Fruit fly (Drosophila melanogaster) whole organism, larva: Measurements from ENCODE around the gene Sodh1.

ENCODE experiments used
- noc ChIP-seq: fragments of 200-800 bp; sonication (Bioruptor generic); optimal IDR thresholded peaks from 3 replicates; lab custom pipeline; 2019; ENCODE audit warnings: missing biosample characterization, mild to moderate bottlenecking, missing genetic modification characterization, moderate library complexity

Gene Sodh1

dm6 chr3R:7086377-7087200 lies 34.5 kb downstream of the Sodh1 start, which contains the start of gene alphaTub84B:
Gene alphaTub84B (plus strand): TSS chr3R:7086599.
- TF ChIP-seq noc (tag; lab: Kevin White, UChicago) = peak; percentile 66

- no peak for TF ChIP-seq noc (tag; lab: Kevin White, UChicago)
Observed at dm6 chr3R:7087201-7087505, 35.0 kb downstream of the Sodh1 start.

- TF ChIP-seq noc (tag; lab: Kevin White, UChicago) = no peak
Observed at dm6 chr3R:7087904-7088303, 35.8 kb downstream of the Sodh1 start.

- no peak for TF ChIP-seq noc (tag; lab: Kevin White, UChicago)
Observed at dm6 chr3R:7088837-7089361, 36.8 kb downstream of the Sodh1 start.

- TF ChIP-seq noc (tag; lab: Kevin White, UChicago) = peak; percentile 18
Observed at dm6 chr3R:7089522-7090336, 37.6 kb downstream of the Sodh1 start.

dm6 chr3R:7090337-7090830 lies 38.2 kb downstream of the Sodh1 start:
- TF ChIP-seq noc (tag; lab: Kevin White, UChicago) = no peak

dm6 chr3R:7091904-7092303 lies 39.8 kb downstream of the Sodh1 start:
- TF ChIP-seq noc (tag; lab: Kevin White, UChicago) = no peak

dm6 chr3R:7093592-7093991 lies 41.5 kb downstream of the Sodh1 start:
- no peak for TF ChIP-seq noc (tag; lab: Kevin White, UChicago)

- TF ChIP-seq noc (tag; lab: Kevin White, UChicago) = no peak
Observed at dm6 chr3R:7094368-7094767, 42.2 kb downstream of the Sodh1 start.

- no peak for TF ChIP-seq noc (tag; lab: Kevin White, UChicago)
Observed at dm6 chr3R:7102853-7103833, 51.0 kb downstream of the Sodh1 start.
